Fruit fly (Drosophila melanogaster) whole organism, embryonic: ENCODE results near the gene CG17329.

ENCODE experiments used
- ATbp ChIP-seq: fragments of 200-800 bp; sonication (Bioruptor generic); optimal IDR thresholded peaks from 2 replicates; lab custom pipeline; 2017; ENCODE audit warnings: missing biosample characterization, mild to moderate bottlenecking, missing genetic modification characterization, missing genetic modification reagents
- Bteb2 ChIP-seq: fragments of 200-800 bp; sonication (Bioruptor generic); optimal IDR thresholded peaks from 2 replicates; lab custom pipeline; 2016; ENCODE audit warnings: missing biosample characterization, missing genetic modification characterization
- CG10462 ChIP-seq: fragments of 200-800 bp; sonication (Bioruptor generic); optimal IDR thresholded peaks from 2 replicates; lab custom pipeline; 2016; ENCODE audit warnings: missing biosample characterization, missing genetic modification characterization
- CG10979 ChIP-seq: fragments of 200-800 bp; sonication (Bioruptor generic); optimal IDR thresholded peaks from 2 replicates; lab custom pipeline; 2018; ENCODE audit warnings: missing biosample characterization, mild to moderate bottlenecking, missing genetic modification characterization, moderate library complexity
- CG12744 ChIP-seq: fragments of 200-800 bp; sonication (Bioruptor generic); optimal IDR thresholded peaks from 2 replicates; lab custom pipeline; 2016; ENCODE audit warnings: missing biosample characterization, missing genetic modification characterization
- CG12942 ChIP-seq: fragments of 200-800 bp; sonication (Bioruptor generic); optimal IDR thresholded peaks from 3 replicates; lab custom pipeline; 2016; ENCODE audit warnings: missing biosample characterization, missing genetic modification characterization
- CG13424 ChIP-seq: fragments of 200-800 bp; sonication (Bioruptor generic); optimal IDR thresholded peaks from 2 replicates; lab custom pipeline; 2019; ENCODE audit warnings: missing biosample characterization, mild to moderate bottlenecking, missing genetic modification characterization, moderate library complexity
- CG13894 ChIP-seq: fragments of 200-800 bp; sonication (Bioruptor generic); optimal IDR thresholded peaks from 3 replicates; lab custom pipeline; 2018; ENCODE audit warnings: missing biosample characterization, mild to moderate bottlenecking, missing genetic modification characterization, moderate library complexity
- CG1603 ChIP-seq: fragments of 200-800 bp; sonication (Bioruptor generic); optimal IDR thresholded peaks from 2 replicates; lab custom pipeline; 2019; ENCODE audit warnings: missing biosample characterization, mild to moderate bottlenecking, missing genetic modification characterization, moderate library complexity
- CG16815 ChIP-seq: fragments of 200-800 bp; sonication (Bioruptor generic); optimal IDR thresholded peaks from 3 replicates; lab custom pipeline; 2017; ENCODE audit warnings: missing biosample characterization, mild to moderate bottlenecking, missing genetic modification characterization
- CG17361 ChIP-seq: fragments of 200-800 bp; sonication (Bioruptor generic); IDR thresholded peaks from 3 replicates; pipeline ENCODE4 v1.3.6; 2022; ENCODE audit warnings: missing biosample characterization, missing genetic modification characterization
- CG2712 ChIP-seq: fragments of 200-800 bp; optimal IDR thresholded peaks from 3 replicates; lab custom pipeline; 2019; ENCODE audit warnings: missing biosample characterization, mild to moderate bottlenecking, missing genetic modification characterization, moderate library complexity
- CG30431 ChIP-seq: fragments of 200-800 bp; sonication (Bioruptor generic); optimal IDR thresholded peaks from 2 replicates; lab custom pipeline; 2017; ENCODE audit warnings: missing biosample characterization, missing genetic modification characterization
- CG33557 ChIP-seq: fragments of 200-800 bp; sonication (Bioruptor generic); optimal IDR thresholded peaks from 2 replicates; lab custom pipeline; 2019; ENCODE audit warnings: missing biosample characterization, mild to moderate bottlenecking, missing genetic modification characterization, moderate library complexity
- CG43689 ChIP-seq: fragments of 200-800 bp; sonication (Bioruptor generic); IDR thresholded peaks from 2 replicates; pipeline ENCODE4 v1.3.6; 2022; ENCODE audit warnings: missing biosample characterization, missing genetic modification characterization
- CG4424 ChIP-seq: fragments of 200-800 bp; sonication (Bioruptor generic); optimal IDR thresholded peaks from 3 replicates; lab custom pipeline; 2016; ENCODE audit warnings: missing biosample characterization, missing genetic modification characterization
- CG7357 ChIP-seq: fragments of 200-800 bp; sonication (Bioruptor generic); IDR thresholded peaks from 3 replicates; pipeline ENCODE4 v1.3.6; 2022; ENCODE audit warnings: missing biosample characterization, missing genetic modification characterization
- CG7928 ChIP-seq: fragments of 200-800 bp; sonication (Bioruptor generic); optimal IDR thresholded peaks from 2 replicates; lab custom pipeline; 2017; ENCODE audit warnings: missing biosample characterization, mild to moderate bottlenecking, missing genetic modification characterization
- CG8924 ChIP-seq: fragments of 200-800 bp; optimal IDR thresholded peaks from 3 replicates; lab custom pipeline; 2019; ENCODE audit warnings: missing biosample characterization, mild to moderate bottlenecking, missing genetic modification characterization, moderate library complexity
- CHES-1-like ChIP-seq: fragments of 200-800 bp; sonication (Bioruptor generic); optimal IDR thresholded peaks from 2 replicates; lab custom pipeline; 2016; ENCODE audit warnings: missing biosample characterization, missing genetic modification characterization
- CTCF ChIP-seq: fragments of 200-800 bp; sonication (Bioruptor generic); optimal IDR thresholded peaks from 2 replicates; lab custom pipeline; 2017; ENCODE audit warnings: missing biosample characterization, mild to moderate bottlenecking, missing genetic modification characterization, moderate library complexity
- Chrac-16 ChIP-seq: fragments of 200-800 bp; sonication (Bioruptor generic); optimal IDR thresholded peaks from 3 replicates; lab custom pipeline; 2016; ENCODE audit warnings: missing biosample characterization, missing genetic modification characterization
- CoRest ChIP-seq: fragments of 200-800 bp; sonication (Bioruptor generic); optimal IDR thresholded peaks from 3 replicates; lab custom pipeline; 2018; ENCODE audit warnings: missing biosample characterization, mild to moderate bottlenecking, missing genetic modification characterization, moderate library complexity
- Elba2 ChIP-seq: fragments of 200-800 bp; sonication (Bioruptor generic); optimal IDR thresholded peaks from 3 replicates; lab custom pipeline; 2016; ENCODE audit warnings: missing biosample characterization, missing genetic modification characterization
- Hey ChIP-seq: fragments of 200-800 bp; sonication (Bioruptor generic); optimal IDR thresholded peaks from 3 replicates; lab custom pipeline; 2018; ENCODE audit warnings: missing biosample characterization, mild to moderate bottlenecking, missing genetic modification characterization
- Hr3 ChIP-seq: fragments of 200-800 bp; sonication (Bioruptor generic); optimal IDR thresholded peaks from 3 replicates; lab custom pipeline; 2016; ENCODE audit warnings: missing biosample characterization, missing genetic modification characterization
- Hsf ChIP-seq: fragments of 200-800 bp; sonication (Bioruptor generic); optimal IDR thresholded peaks from 3 replicates; lab custom pipeline; 2016; ENCODE audit warnings: missing biosample characterization, missing genetic modification characterization
- Kr ChIP-seq: fragments of 200-800 bp; sonication (Bioruptor generic); optimal IDR thresholded peaks from 2 replicates; lab custom pipeline; 2017; ENCODE audit warnings: missing biosample characterization, mild to moderate bottlenecking, missing genetic modification characterization
- Lhr ChIP-seq: fragments of 200-800 bp; sonication (Bioruptor generic); optimal IDR thresholded peaks from 3 replicates; lab custom pipeline; 2017; ENCODE audit warnings: mild to moderate bottlenecking, missing biosample characterization, missing genetic modification reagents, missing genetic modification characterization
- Max ChIP-seq: fragments of 200-800 bp; sonication (Bioruptor generic); optimal IDR thresholded peaks from 2 replicates; lab custom pipeline; 2016; ENCODE audit warnings: missing biosample characterization, mild to moderate bottlenecking, missing genetic modification characterization
- Med ChIP-seq: fragments of 200-800 bp; sonication (Bioruptor generic); peaks from one replicate; lab custom pipeline; 2016; ENCODE audit warnings: missing biosample characterization, missing genetic modification characterization, mild to moderate bottlenecking, inconsistent platforms, moderate library complexity
- NC2α ChIP-seq: fragments of 200-800 bp; sonication (Bioruptor generic); optimal IDR thresholded peaks from 2 replicates; lab custom pipeline; 2016; ENCODE audit warnings: missing biosample characterization, missing genetic modification characterization
- Oaz ChIP-seq: fragments of 200-800 bp; sonication (Bioruptor generic); IDR thresholded peaks from 2 replicates; pipeline ENCODE4 v1.3.6; 2022; ENCODE audit warnings: missing biosample characterization, missing genetic modification characterization
- Spps ChIP-seq: fragments of 200-800 bp; sonication (Bioruptor generic); optimal IDR thresholded peaks from 2 replicates; lab custom pipeline; 2018; ENCODE audit warnings: missing biosample characterization, mild to moderate bottlenecking, missing genetic modification characterization
- YL-1 ChIP-seq: fragments of 200-800 bp; sonication (Bioruptor generic); optimal IDR thresholded peaks from 3 replicates; lab custom pipeline; 2017; ENCODE audit warnings: missing biosample characterization, mild to moderate bottlenecking, missing genetic modification characterization
- aop ChIP-seq: fragments of 200-800 bp; sonication (Bioruptor generic); IDR thresholded peaks from 2 replicates; pipeline ENCODE4 v1.3.6; 2022; ENCODE audit warnings: missing biosample characterization, missing genetic modification characterization
- bbx ChIP-seq: fragments of 200-800 bp; sonication (Bioruptor generic); IDR thresholded peaks from 2 replicates; pipeline ENCODE4 v1.3.6; 2022; ENCODE audit warnings: missing biosample characterization, missing genetic modification characterization; ENCODE audit not compliant: partially characterized antibody
- en ChIP-seq: fragments of 200-800 bp; sonication (Bioruptor generic); optimal IDR thresholded peaks from 2 replicates; lab custom pipeline; 2016; ENCODE audit warnings: missing biosample characterization, missing genetic modification characterization
- grau ChIP-seq: fragments of 200-800 bp; optimal IDR thresholded peaks from 3 replicates; lab custom pipeline; 2019; ENCODE audit warnings: missing biosample characterization, mild to moderate bottlenecking, missing genetic modification characterization, moderate library complexity
- gsb-n ChIP-seq: fragments of 200-800 bp; sonication (Bioruptor generic); optimal IDR thresholded peaks from 3 replicates; lab custom pipeline; 2018; ENCODE audit warnings: missing biosample characterization, mild to moderate bottlenecking, missing genetic modification characterization
- jumu ChIP-seq: fragments of 200-800 bp; sonication (Bioruptor generic); optimal IDR thresholded peaks from 3 replicates; lab custom pipeline; 2016; ENCODE audit warnings: missing biosample characterization, missing genetic modification characterization
- ken ChIP-seq: fragments of 200-800 bp; sonication (Bioruptor generic); IDR thresholded peaks from 3 replicates; pipeline ENCODE4 v1.3.6; 2022; ENCODE audit warnings: missing biosample characterization, missing genetic modification characterization
- row ChIP-seq: fragments of 200-800 bp; sonication (Bioruptor generic); IDR thresholded peaks from 3 replicates; pipeline ENCODE4 v1.3.6; 2022; ENCODE audit warnings: missing biosample characterization, missing genetic modification characterization
- sqz ChIP-seq: fragments of 200-800 bp; sonication (Bioruptor generic); optimal IDR thresholded peaks from 3 replicates; lab custom pipeline; 2018; ENCODE audit warnings: missing biosample characterization, mild to moderate bottlenecking, missing genetic modification characterization
- sug ChIP-seq: fragments of 200-800 bp; optimal IDR thresholded peaks from 2 replicates; lab custom pipeline; 2019; ENCODE audit warnings: missing biosample characterization, mild to moderate bottlenecking, missing genetic modification characterization, moderate library complexity
- tll ChIP-seq, 2 experiments: fragments of 200-800 bp in 1 of 2; fragments of >200 bp in 1 of 2; sonication (Bioruptor generic) in 1 of 2; optimal IDR thresholded peaks; 2 replicates each; lab custom pipeline; 2017 to 2019; ENCODE audit warnings: missing biosample characterization in 2 of 2, missing genetic modification characterization in 2 of 2, mild to moderate bottlenecking in 1 of 2, moderate library complexity in 1 of 2
- twi ChIP-seq: fragments of 200-800 bp; optimal IDR thresholded peaks from 2 replicates; lab custom pipeline; 2019; ENCODE audit warnings: missing biosample characterization, mild to moderate bottlenecking, missing genetic modification characterization, moderate library complexity
- zen ChIP-seq: fragments of 200-800 bp; sonication (Bioruptor generic); optimal IDR thresholded peaks from 3 replicates; lab custom pipeline; 2018; ENCODE audit warnings: missing biosample characterization, mild to moderate bottlenecking, missing genetic modification characterization, moderate library complexity

The CG17329 gene

dm6 chr2L:16307026-16307703 is 16.1 kb downstream of the CG17329 start, which contains the start of the genes CG5861 and Syx5 (continued):
- peak; percentile 17 for TF ChIP-seq gsb-n (tag; lab: Kevin White, UChicago)
- TF ChIP-seq CG43689 (GFP tag; lab: Robert Waterston, UW), result no peak
- TF ChIP-seq CoRest, result peak; percentile 72
- TF ChIP-seq CG10462 (GFP tag; lab: Kevin White, UChicago), result no peak
- TF ChIP-seq CG16815 (GFP tag; lab: Kevin White, UChicago), result no peak
- no peak for TF ChIP-seq en
- TF ChIP-seq zen (tag; lab: Kevin White, UChicago), result peak; percentile 73
- TF ChIP-seq NC2α (GFP tag; lab: Kevin White, UChicago), result no peak
- no peak for TF ChIP-seq Oaz (GFP tag; lab: Robert Waterston, UW)
- peak; percentile 88 for TF ChIP-seq sqz (GFP tag; lab: Kevin White, UChicago)
- peak; percentile 79 for TF ChIP-seq CG2712 (tag; lab: Kevin White, UChicago)
- 0 out of 3 replicates have a peak, but pooled peaks have one; percentile 22 for TF ChIP-seq ken (GFP tag; lab: Robert Waterston, UW)
- TF ChIP-seq CG13894 (tag; lab: Kevin White, UChicago), result no peak
- TF ChIP-seq, all 482 proteins: peak for 229

dm6 chr2L:16310648-16311047 is 19.6 kb downstream of the CG17329 start, which contains the start of the genes cni and fzy:
TSS of gene cni (minus strand) at chr2L:16310726.
TSS of gene fzy (plus strand) at chr2L:16310956.
- TF ChIP-seq CG10979 (no peak), CG33557 (GFP tag; lab: Kevin White, UChicago) (peak; percentile 23), bbx (GFP tag; lab: Robert Waterston, UW) (0 out of 2 replicates have a peak, but pooled peaks have one; percentile 10), YL-1 (GFP tag; lab: Kevin White, UChicago) (peak; percentile 83), Lhr (GFP tag; lab: Kevin White, UChicago) (peak; percentile 59), twi (tag; lab: Kevin White, UChicago) (peak; percentile 12), Max (GFP tag; lab: Kevin White, UChicago) (peak; percentile 66), CG12744 (GFP tag; lab: Kevin White, UChicago) (no peak), Kr (GFP tag; lab: Kevin White, UChicago) (no peak), ATbp (GFP tag; lab: Kevin White, UChicago) (no peak), Elba2 (GFP tag; lab: Kevin White, UChicago) (peak; percentile 18), CHES-1-like (GFP tag; lab: Kevin White, UChicago) (no peak), CG7357 (GFP tag; lab: Robert Waterston, UW) (no peak), CG13424 (tag; lab: Kevin White, UChicago) (peak; percentile 8), CG4424 (GFP tag; lab: Kevin White, UChicago) (peak; percentile 42), CTCF (GFP tag; lab: Kevin White, UChicago) (peak; percentile 42), jumu (GFP tag; lab: Kevin White, UChicago) (no peak), CG30431 (GFP tag; lab: Kevin White, UChicago) (no peak), row (peak; percentile 36; the same call in 1 of the 3 replicates), CG12942 (GFP tag; lab: Kevin White, UChicago) (no peak), Chrac-16 (GFP tag; lab: Kevin White, UChicago) (peak; percentile 18), CG1603 (tag; lab: Kevin White, UChicago) (peak; percentile 77), CG8924 (tag; lab: Kevin White, UChicago) (peak; percentile 35), sug (tag; lab: Kevin White, UChicago) (peak; percentile 32), Bteb2 (GFP tag; lab: Kevin White, UChicago) (no peak), aop (no peak), Oaz (GFP tag; lab: Robert Waterston, UW) (no peak), tll (GFP tag; optimal IDR thresholded peaks at IDR 0.05; lab: Kevin White, UChicago) (no peak), Hey (tag; lab: Kevin White, UChicago) (no peak), CG17361 (GFP tag; lab: Robert Waterston, UW) (peak; percentile 38; the same call in 1 of the 3 replicates), ken (GFP tag; lab: Robert Waterston, UW) (no peak), Med (GFP tag; lab: Kevin White, UChicago) (peak; percentile 10), grau (tag; lab: Kevin White, UChicago) (peak; percentile 32), Spps (peak; percentile 6), Hr3 (GFP tag; lab: Kevin White, UChicago) (peak; percentile 27), CG7928 (GFP tag; lab: Kevin White, UChicago) (peak; percentile 97), Hsf (peak; percentile 48)
